Worm (Caenorhabditis elegans) whole organism, L4 larva: ENCODE data around the gene glb-20.
A peak's percentile ranks its signal among the peaks of the same experiment; 100 is the strongest.

Experiments
- jun-1 ChIP-seq: fragments of 150-350 bp; optimal IDR thresholded peaks from 2 replicates; lab custom pipeline; 2014; ENCODE audit warnings: missing biosample characterization, missing genetic modification reagents, missing genetic modification characterization
- nhr-237 ChIP-seq: sonication (generic microtip); optimal IDR thresholded peaks from 2 replicates; lab custom pipeline; 2017; ENCODE audit warnings: missing biosample characterization, missing genetic modification characterization
- nhr-25 ChIP-seq: sonication (generic microtip); optimal IDR thresholded peaks from 2 replicates; lab custom pipeline; 2017; ENCODE audit warnings: missing genetic modification characterization, mild to moderate bottlenecking, missing compliant biosample characterization, antibody characterized with exemption, moderate library complexity, borderline replicate concordance; ENCODE audit not compliant: insufficient read depth
- pha-4 ChIP-seq, 2 experiments: fragments of 150-350 bp in 1 of 2; fragments of 200-800 bp in 1 of 2; sonication (Bioruptor generic) in 1 of 2; IDR thresholded peaks in 1 of 2; optimal IDR thresholded peaks in 1 of 2; 2 replicates each; pipeline versions ENCODE4 v1.3.6 to Lab custom; 2014 to 2022; ENCODE audit warnings: missing genetic modification characterization in 2 of 2, missing genetic modification reagents in 2 of 2, missing biosample characterization in 1 of 2, missing compliant biosample characterization in 1 of 2
- spr-3 ChIP-seq: fragments of 200-800 bp; sonication (Bioruptor generic); optimal IDR thresholded peaks from 2 replicates; lab custom pipeline; 2018; ENCODE audit warnings: mild to moderate bottlenecking, missing genetic modification characterization, missing compliant biosample characterization

DNA sequence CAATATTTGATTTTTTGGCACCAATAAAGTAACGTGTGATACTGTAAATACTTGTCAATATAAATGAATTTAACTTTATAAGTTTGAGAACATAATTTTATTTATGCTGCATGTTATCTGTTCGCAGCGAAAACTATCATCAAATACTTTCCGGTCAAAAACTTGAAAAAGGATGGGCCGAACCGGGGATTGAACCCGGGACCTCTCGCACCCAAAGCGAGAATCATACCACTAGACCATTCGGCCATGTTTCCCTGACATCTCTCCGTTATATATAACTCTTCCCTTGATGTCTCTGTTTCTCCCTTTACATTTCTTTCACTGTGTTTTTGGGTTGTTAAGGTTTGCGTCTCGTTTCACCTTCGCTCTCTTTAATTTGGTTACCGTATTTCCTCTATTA, 44.2 kb downstream of the glb-20 start:
- TF ChIP-seq spr-3, result peak; percentile 65
- TF ChIP-seq jun-1 (tag; lab: Kevin White, UChicago), result peak; percentile 19
- no peak for TF ChIP-seq nhr-25 (tag; lab: Kevin White, UChicago)
- peak; percentile 89; the same call in 1 of the 2 replicates for TF ChIP-seq pha-4 (GFP tag; IDR thresholded peaks at IDR 0.05; lab: Robert Waterston, UW)
- no peak for TF ChIP-seq pha-4 (tag; optimal IDR thresholded peaks at IDR 0.05; lab: Kevin White, UChicago)
- no peak for TF ChIP-seq nhr-237 (tag; lab: Kevin White, UChicago)
